Fruit fly (Drosophila melanogaster): ENCODE results near the gene Gr77a.

Gr77a gene

DNA sequence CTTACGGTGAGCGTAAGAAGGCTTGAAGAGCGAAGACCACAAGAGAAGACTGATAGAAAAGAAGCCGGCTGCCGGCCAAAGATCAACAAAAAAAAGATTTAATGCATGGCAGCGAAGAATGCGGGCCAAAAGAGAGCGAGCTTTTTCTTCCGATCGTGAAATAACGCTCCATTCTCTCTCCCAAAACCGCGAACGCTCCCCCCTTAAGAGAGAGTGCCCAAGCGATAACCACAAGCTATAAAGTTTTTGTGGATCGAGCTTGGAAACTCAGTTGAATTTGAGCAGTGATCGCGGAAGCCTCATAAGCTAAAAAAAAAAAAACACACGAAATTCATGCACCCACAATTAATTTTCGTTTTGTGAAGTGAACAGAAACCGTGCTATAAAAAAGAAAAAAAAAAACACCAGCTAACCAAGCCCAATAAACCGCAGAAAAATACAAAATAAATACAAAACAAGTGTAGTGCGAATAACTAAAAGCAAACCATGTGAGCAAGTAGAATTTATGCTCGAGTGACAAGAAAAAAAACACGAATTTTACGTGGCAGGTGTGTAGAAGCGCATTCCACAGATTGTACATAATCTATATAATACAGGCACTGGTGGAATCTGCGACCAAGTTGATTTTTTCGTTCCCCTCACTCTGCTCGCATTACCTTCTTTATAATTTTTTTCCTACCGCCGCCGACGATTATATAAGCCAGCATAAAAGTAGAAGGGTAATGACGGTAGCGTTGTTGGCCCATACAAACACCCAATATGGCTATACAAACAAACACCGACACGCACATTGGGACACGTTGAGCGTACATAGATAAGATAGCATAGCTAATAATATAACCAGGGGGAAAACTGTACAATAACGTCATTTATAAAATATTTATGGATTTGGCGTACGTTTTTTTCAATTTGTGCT lies 8.6 kb downstream of the Gr77a start, which contains the start of gene CG13252 (continued):
- TF ChIP-seq CG8924 (tag; optimal IDR thresholded peaks at IDR 0.05) (no peak), Atf6 (GFP tag; IDR thresholded peaks at IDR 0.05) (peak; percentile 57; the same call in 1 of the 2 replicates), mirr (GFP tag; optimal IDR thresholded peaks at IDR 0.05) (peak; percentile 75), CG7987 (GFP tag; optimal IDR thresholded peaks at IDR 0.05) (peak; percentile 59), CG6689 (GFP tag; IDR thresholded peaks at IDR 0.05) (no peak), CG3281 (GFP tag; optimal IDR thresholded peaks at IDR 0.05) (peak; percentile 26), sd (tag; optimal IDR thresholded peaks at IDR 0.05) (peak; percentile 92), emc (GFP tag; optimal IDR thresholded peaks at IDR 0.05) (no peak), CG8388 (GFP tag; optimal IDR thresholded peaks at IDR 0.05) (no peak), CG13296 (GFP tag; optimal IDR thresholded peaks at IDR 0.05) (peak; percentile 25), CG34224 (GFP tag; IDR thresholded peaks at IDR 0.05; ENCODE audit: partially characterized antibody) (peak; percentile 51; the same call in 1 of the 3 replicates), HmgD (GFP tag; optimal IDR thresholded peaks at IDR 0.05) (no peak), CG11504 (tag; optimal IDR thresholded peaks at IDR 0.05) (peak; percentile 22), esg (GFP tag; conservative IDR thresholded peaks at IDR 0.05) (no peak), Hr51 (GFP tag; optimal IDR thresholded peaks at IDR 0.05) (peak in 1 of 2 experiments; percentile 5), Xbp1 (GFP tag; optimal IDR thresholded peaks at IDR 0.05) (no peak), CG14965 (GFP tag; optimal IDR thresholded peaks at IDR 0.05; ENCODE audit: borderline replicate concordance) (no peak), bigmax (GFP tag; optimal IDR thresholded peaks at IDR 0.05) (no peak), Atf-2 (GFP tag; optimal IDR thresholded peaks at IDR 0.05) (no peak), fd96Cb (tag; optimal IDR thresholded peaks at IDR 0.05) (no peak), CG34376 (GFP tag; optimal IDR thresholded peaks at IDR 0.05) (no peak), CG9797 (GFP tag; optimal IDR thresholded peaks at IDR 0.05) (no peak), Eip74EF (GFP tag; optimal IDR thresholded peaks at IDR 0.05) (no peak), HHEX (GFP tag; optimal IDR thresholded peaks at IDR 0.05) (peak; percentile 18), CG2116 (GFP tag; optimal IDR thresholded peaks at IDR 0.05) (peak; percentile 26), Ravus (GFP tag; IDR thresholded peaks at IDR 0.05) (no peak), CG33557 (GFP tag; optimal IDR thresholded peaks at IDR 0.05) (no peak), bab2 (GFP tag; optimal IDR thresholded peaks at IDR 0.05) (peak; percentile 30), CG17612 (GFP tag; IDR thresholded peaks at IDR 0.05) (no peak), chif (GFP tag; optimal IDR thresholded peaks at IDR 0.05) (no peak), CG7745 (tag; optimal IDR thresholded peaks at IDR 0.05) (no peak), CG8290 (GFP tag; optimal IDR thresholded peaks at IDR 0.05) (no peak), CG8290 (tag; optimal IDR thresholded peaks at IDR 0.05) (peak in 1 of 2 experiments; percentile 82), CG8478 (optimal IDR thresholded peaks at IDR 0.05) (no peak), CG32532 (GFP tag; IDR thresholded peaks at IDR 0.05) (peak; percentile 34; the same call in 1 of the 2 replicates), seq (GFP tag; IDR thresholded peaks at IDR 0.05) (0 out of 2 replicates have a peak, but pooled peaks have one; percentile 39), CG3163 (GFP tag; optimal IDR thresholded peaks at IDR 0.05) (peak; percentile 89), insv (GFP tag; optimal IDR thresholded peaks at IDR 0.05) (no peak), CG12769 (tag; optimal IDR thresholded peaks at IDR 0.05) (peak; percentile 70), CG1792 (GFP tag; optimal IDR thresholded peaks at IDR 0.05) (peak; percentile 34), prd (optimal IDR thresholded peaks at IDR 0.05) (no peak), prd (GFP tag; IDR thresholded peaks at IDR 0.05) (no peak), zfh1 (GFP tag; IDR thresholded peaks at IDR 0.05) (no peak), CG1024 (GFP tag; IDR thresholded peaks at IDR 0.05) (no peak), CG6683 (GFP tag; optimal IDR thresholded peaks at IDR 0.05) (no peak), CG43689 (GFP tag; IDR thresholded peaks at IDR 0.05) (no peak), cg (GFP tag; optimal IDR thresholded peaks at IDR 0.05) (peak; percentile 26), CG16863 (GFP tag; optimal IDR thresholded peaks at IDR 0.05) (no peak), Lhr (GFP tag; optimal IDR thresholded peaks at IDR 0.05) (no peak)
